Worm (Caenorhabditis elegans): ENCODE results near the gene Y55F3C.17.

The Y55F3C.17 gene

DNA sequence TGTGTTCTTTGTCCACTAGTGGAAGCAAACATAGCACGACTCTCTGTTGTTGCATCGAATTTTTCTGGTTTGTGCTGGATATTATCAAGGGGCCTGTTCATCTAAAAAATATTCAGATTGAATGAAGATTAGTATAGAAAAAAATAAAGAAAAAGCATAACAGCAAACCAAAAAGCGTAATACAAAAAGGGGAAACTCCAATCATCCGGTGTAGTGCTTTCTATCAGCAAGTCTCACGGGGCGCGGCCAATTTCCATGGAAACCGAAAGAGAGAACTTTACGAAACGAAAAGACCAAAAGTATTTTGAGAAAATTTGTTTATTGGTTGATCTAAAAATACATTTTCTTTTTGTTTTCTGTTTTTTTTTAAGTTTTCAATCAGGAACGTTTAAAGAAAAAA lies at the start of gene Y55F3C.17:
Gene Y55F3C.17 (minus strand): TSS at position 101 of the 400 bp plus-strand sequence.
- TF ChIP-seq nhr-85 (tag) = no peak
- TF ChIP-seq elt-3 (tag; optimal IDR thresholded peaks at IDR 0.05) = no peak
- no peak for TF ChIP-seq nhr-28 (tag; optimal IDR thresholded peaks at IDR 0.05)
- no peak for TF ChIP-seq nhr-84 (tag; optimal IDR thresholded peaks at IDR 0.05)
- no peak for TF ChIP-seq mdl-1 (tag; optimal IDR thresholded peaks at IDR 0.05)
- no peak for TF ChIP-seq nhr-90 (tag; optimal IDR thresholded peaks at IDR 0.05; ENCODE audit: poor library complexity)
- TF ChIP-seq lin-15B (tag; optimal IDR thresholded peaks at IDR 0.05) = no peak
- no peak for TF ChIP-seq lir-3 (tag; optimal IDR thresholded peaks at IDR 0.05; ENCODE audit: poor library complexity)
- TF ChIP-seq fos-1 (tag; optimal IDR thresholded peaks at IDR 0.05) = no peak
- no peak for TF ChIP-seq skn-1 (tag; optimal IDR thresholded peaks at IDR 0.05)
- TF ChIP-seq fkh-4 (tag; optimal IDR thresholded peaks at IDR 0.05; ENCODE audit: borderline replicate concordance) = no peak
- TF ChIP-seq nhr-237 (tag; optimal IDR thresholded peaks at IDR 0.05) = no peak
- no peak for TF ChIP-seq ztf-4 (tag; optimal IDR thresholded peaks at IDR 0.05)
- no peak for TF ChIP-seq sox-4 (tag; optimal IDR thresholded peaks at IDR 0.05)
- no peak for TF ChIP-seq dpl-1 (GFP tag; optimal IDR thresholded peaks at IDR 0.05)

DNA sequence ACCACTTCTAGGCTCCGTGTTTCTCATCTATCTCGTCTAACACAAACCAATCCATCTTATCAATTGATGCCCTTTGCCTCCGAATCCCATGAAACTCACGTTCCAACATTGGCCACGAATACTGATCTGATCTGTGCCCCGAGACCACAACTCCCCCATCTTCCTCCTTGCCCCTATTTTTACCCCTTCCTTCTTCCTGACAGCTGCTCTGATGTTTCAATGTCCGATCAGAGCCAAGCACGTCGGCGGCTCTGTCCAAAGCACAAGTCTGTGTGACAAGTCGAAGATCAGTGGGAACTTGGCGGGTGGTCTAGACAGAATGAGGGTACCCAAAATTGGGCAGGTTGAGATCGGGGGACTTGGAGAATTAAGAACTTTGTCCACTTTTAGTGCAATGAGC lies 48.1 kb upstream of the Y55F3C.17 start:
- TF ChIP-seq fkh-10 (GFP tag; optimal IDR thresholded peaks at IDR 0.05) (no peak), mdl-1 (tag; optimal IDR thresholded peaks at IDR 0.05) (no peak), aly-2 (tag; optimal IDR thresholded peaks at IDR 0.05) (no peak), unc-98 (GFP tag; IDR thresholded peaks at IDR 0.05) (no peak), F16B12.6 (tag; optimal IDR thresholded peaks at IDR 0.05) (no peak), efl-1 (optimal IDR thresholded peaks at IDR 0.05) (no peak), efl-1 (GFP tag; optimal IDR thresholded peaks at IDR 0.05 in 1 of 2) (no peak), mep-1 (tag; optimal IDR thresholded peaks at IDR 0.05) (no peak), elt-3 (tag; optimal IDR thresholded peaks at IDR 0.05) (no peak), nhr-71 (tag; optimal IDR thresholded peaks at IDR 0.05) (peak; percentile 73), ces-1 (GFP tag; optimal IDR thresholded peaks at IDR 0.05) (no peak), nhr-77 (tag; optimal IDR thresholded peaks at IDR 0.05) (no peak), zag-1 (tag; optimal IDR thresholded peaks at IDR 0.05) (no peak), elt-2 (tag; optimal IDR thresholded peaks at IDR 0.05) (no peak), unc-62 (GFP tag; optimal IDR thresholded peaks at IDR 0.05) (no peak), C04F5.9 (tag; optimal IDR thresholded peaks at IDR 0.05) (no peak), lin-39 (tag; optimal IDR thresholded peaks at IDR 0.05) (no peak), lin-15B (tag; optimal IDR thresholded peaks at IDR 0.05) (no peak), nhr-47 (tag; optimal IDR thresholded peaks at IDR 0.05) (no peak), nhr-90 (tag; optimal IDR thresholded peaks at IDR 0.05; ENCODE audit: poor library complexity) (no peak), lin-14 (GFP tag; optimal IDR thresholded peaks at IDR 0.05) (peak; percentile 47), ceh-8 (GFP tag; optimal IDR thresholded peaks at IDR 0.05) (no peak), nhr-84 (tag; optimal IDR thresholded peaks at IDR 0.05) (no peak), lir-3 (tag; optimal IDR thresholded peaks at IDR 0.05; ENCODE audit: poor library complexity) (no peak), C16A3.4 (tag; optimal IDR thresholded peaks at IDR 0.05) (no peak), nhr-19 (GFP tag; conservative IDR thresholded peaks at IDR 0.05) (peak; percentile 20; the same call in 1 of the 2 replicates), ets-5 (GFP tag; IDR thresholded peaks at IDR 0.05) (no peak), ceh-88 (GFP tag; IDR thresholded peaks at IDR 0.05) (no peak), fos-1 (tag; optimal IDR thresholded peaks at IDR 0.05) (no peak), egl-13 (tag; optimal IDR thresholded peaks at IDR 0.05) (no peak), nhr-76 (tag; optimal IDR thresholded peaks at IDR 0.05) (no peak), alr-1 (tag; optimal IDR thresholded peaks at IDR 0.05; ENCODE audit: borderline replicate concordance) (no peak), vab-15 (tag; optimal IDR thresholded peaks at IDR 0.05) (no peak), rnt-1 (tag; optimal IDR thresholded peaks at IDR 0.05) (peak; percentile 67), lsy-2 (tag; optimal IDR thresholded peaks at IDR 0.05) (no peak), nhr-12 (tag; optimal IDR thresholded peaks at IDR 0.05) (no peak)
